Worm (Caenorhabditis elegans) whole organism, young adult: ENCODE results near the gene ZK721.3.

Source experiments
- F57C9.4 ChIP-seq: sonication (generic microtip); optimal IDR thresholded peaks from 2 replicates; lab custom pipeline; 2017; ENCODE audit warnings: mild to moderate bottlenecking, missing genetic modification characterization, missing compliant biosample characterization
- atf-7 ChIP-seq: sonication (generic microtip); optimal IDR thresholded peaks from 2 replicates; lab custom pipeline; 2017; ENCODE audit warnings: mild to moderate bottlenecking, missing genetic modification characterization, missing compliant biosample characterization
- chd-7 ChIP-seq: sonication (generic microtip); optimal IDR thresholded peaks from 2 replicates; lab custom pipeline; 2016; ENCODE audit warnings: mild to moderate bottlenecking, missing genetic modification characterization, moderate library complexity, missing compliant biosample characterization
- dpl-1 ChIP-seq: fragments of 150-350 bp; optimal IDR thresholded peaks from 2 replicates; lab custom pipeline; 2014; ENCODE audit warnings: missing biosample characterization, missing genetic modification reagents, missing genetic modification characterization
- ekl-4 ChIP-seq: fragments of 200-800 bp; sonication (Bioruptor generic); IDR thresholded peaks from 2 replicates; pipeline ENCODE4 v1.3.6; 2022; ENCODE audit warnings: missing genetic modification reagents, missing genetic modification characterization, missing compliant biosample characterization
- him-1 ChIP-seq: sonication (generic microtip); optimal IDR thresholded peaks from 2 replicates; lab custom pipeline; 2016; ENCODE audit warnings: missing genotype, missing genetic modification reagents, missing genetic modification characterization, missing compliant biosample characterization
- lin-35 ChIP-seq, 3 experiments: fragments of 150-350 bp in 2 of 3; sonication (generic microtip) in 1 of 3; optimal IDR thresholded peaks; 2 replicates each; lab custom pipeline; 2014 to 2018; ENCODE audit warnings: missing biosample characterization in 3 of 3, missing genetic modification characterization in 3 of 3, missing genetic modification reagents in 3 of 3
- pha-4 ChIP-seq: fragments of 150-350 bp; sonication (generic microtip); optimal IDR thresholded peaks from 2 replicates; lab custom pipeline; 2014; ENCODE audit warnings: missing biosample characterization, missing genetic modification reagents, missing genetic modification characterization

- TF ChIP-seq F57C9.4 (tag; lab: Kevin White, UChicago) (no peak), pha-4 (no peak), ekl-4 (no peak), him-1 (no peak), dpl-1 (GFP tag; lab: Kevin White, UChicago) (no peak), lin-35 (GFP tag; optimal IDR thresholded peaks at IDR 0.05; lab: Kevin White, UChicago) (no peak), chd-7 (tag; lab: Kevin White, UChicago) (no peak), atf-7 (no peak)
Observed at ce11 chrX:8790093-8790492, 5.8 kb downstream of the ZK721.3 start.
